Worm (Caenorhabditis elegans) whole organism, L2 larva: ENCODE data around the gene T05A8.11.

Source experiments
- C34F6.9 ChIP-seq: fragments of 150-350 bp; optimal IDR thresholded peaks from 2 replicates; lab custom pipeline; 2014; ENCODE audit warnings: missing biosample characterization, missing genetic modification characterization
- ceh-16 ChIP-seq: fragments of 150-350 bp; optimal IDR thresholded peaks from 2 replicates; lab custom pipeline; 2014; ENCODE audit warnings: missing biosample characterization, missing genetic modification characterization
- egl-27 ChIP-seq: sonication (generic microtip); optimal IDR thresholded peaks from 3 replicates; lab custom pipeline; 2017; ENCODE audit warnings: missing biosample characterization, missing genetic modification reagents, missing genetic modification characterization
- fos-1 ChIP-seq: fragments of 150-350 bp; optimal IDR thresholded peaks from 2 replicates; lab custom pipeline; 2014; ENCODE audit warnings: missing biosample characterization, missing genetic modification characterization
- lin-13 ChIP-seq: fragments of 150-350 bp; optimal IDR thresholded peaks from 2 replicates; lab custom pipeline; 2014; ENCODE audit warnings: missing biosample characterization, missing genetic modification reagents, missing genetic modification characterization
- mbf-1 ChIP-seq: sonication (generic microtip); optimal IDR thresholded peaks from 2 replicates; lab custom pipeline; 2017; ENCODE audit warnings: missing biosample characterization, missing genetic modification characterization
- nhr-11 ChIP-seq: fragments of 150-350 bp; optimal IDR thresholded peaks from 2 replicates; lab custom pipeline; 2014; ENCODE audit warnings: missing biosample characterization, missing genetic modification characterization
- sma-9 ChIP-seq, 2 experiments: fragments of 150-350 bp in 1 of 2; sonication (generic microtip) in 1 of 2; optimal IDR thresholded peaks; 2 replicates each; lab custom pipeline; 2014 to 2016; ENCODE audit warnings: missing genetic modification characterization in 2 of 2, mild to moderate bottlenecking in 1 of 2, missing biosample characterization in 1 of 2, missing compliant biosample characterization in 1 of 2, missing genetic modification reagents in 1 of 2, moderate library complexity in 1 of 2
- snpc-4 ChIP-seq: fragments of 150-350 bp; optimal IDR thresholded peaks from 2 replicates; lab custom pipeline; 2014; ENCODE audit warnings: missing biosample characterization, missing genetic modification characterization
- unc-55 ChIP-seq: fragments of 150-350 bp; sonication (generic microtip); optimal IDR thresholded peaks from 3 replicates; lab custom pipeline; 2014; ENCODE audit warnings: missing biosample characterization, missing genetic modification reagents, missing genetic modification characterization
- unc-62 ChIP-seq: fragments of 150-350 bp; optimal IDR thresholded peaks from 2 replicates; lab custom pipeline; 2014; ENCODE audit warnings: missing biosample characterization, missing genetic modification reagents, missing genetic modification characterization
- ztf-11 ChIP-seq: sonication (generic microtip); optimal IDR thresholded peaks from 2 replicates; lab custom pipeline; 2017; ENCODE audit warnings: missing biosample characterization, missing genetic modification characterization

ce11 chrII:2734735-2735134 lies 9.3 kb upstream of the T05A8.11 start:
- TF ChIP-seq ceh-16 (tag; lab: Kevin White, UChicago) (peak; percentile 30), fos-1 (tag; lab: Kevin White, UChicago) (peak; percentile 13), sma-9 (GFP tag; optimal IDR thresholded peaks at IDR 0.05; lab: Kevin White, UChicago) (no peak), sma-9 (tag; optimal IDR thresholded peaks at IDR 0.05; lab: Kevin White, UChicago) (no peak), unc-55 (GFP tag; lab: Kevin White, UChicago) (no peak), mbf-1 (no peak), egl-27 (tag; lab: Kevin White, UChicago) (no peak), lin-13 (GFP tag; lab: Kevin White, UChicago) (no peak), unc-62 (GFP tag; lab: Kevin White, UChicago) (no peak), nhr-11 (no peak), ztf-11 (no peak), C34F6.9 (tag; lab: Kevin White, UChicago) (peak; percentile 28), snpc-4 (tag; lab: Kevin White, UChicago) (no peak)
